Worm (Caenorhabditis elegans): ENCODE results near the gene F48G7.4.
A peak's percentile ranks its signal among the peaks of the same experiment; 100 is the strongest.

The F48G7.4 gene

DNA sequence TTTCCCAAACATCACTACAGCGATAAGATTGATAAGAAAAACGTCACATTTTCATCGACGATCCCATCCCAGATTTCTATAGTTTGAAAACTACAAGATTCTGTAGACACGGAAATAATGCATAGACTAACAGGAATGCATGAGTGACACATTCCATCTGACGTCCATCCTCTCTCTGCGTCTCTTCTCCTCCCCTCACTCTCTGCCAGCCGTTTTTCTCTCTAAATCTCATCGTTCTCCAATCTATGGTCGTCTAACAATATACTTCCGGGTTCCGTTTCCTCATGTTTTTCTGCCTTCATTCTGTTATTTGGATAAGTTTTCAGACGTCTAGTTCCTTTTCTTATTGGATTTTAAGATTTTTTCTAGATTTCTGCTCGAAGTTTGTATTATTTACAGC is at the start of gene F48G7.4:
Gene F48G7.4 (plus strand): TSS at position 400 of the 400 bp plus-strand sequence.
- TF ChIP-seq unc-62 (GFP tag; optimal IDR thresholded peaks at IDR 0.05) = peak; percentile 31

DNA sequence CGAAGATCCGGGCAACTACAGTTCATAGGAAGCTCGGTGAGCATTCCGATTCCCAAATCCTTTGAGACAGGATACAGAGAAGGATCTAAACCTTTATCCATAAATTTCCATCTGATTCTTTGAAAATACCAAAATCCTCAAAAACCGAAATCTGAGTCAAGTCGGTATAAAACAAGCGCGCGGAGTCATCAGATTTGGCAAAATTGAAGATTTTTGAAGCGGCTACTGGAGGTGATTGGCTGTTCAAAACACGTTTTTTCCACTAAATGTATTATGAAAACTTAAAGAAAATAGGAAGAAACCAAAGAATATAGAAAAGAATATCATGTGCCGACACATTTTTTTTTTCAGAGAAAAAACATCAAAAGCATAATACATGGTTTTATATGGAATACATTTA is 44.6 kb upstream of the F48G7.4 start, which contains the start of gene C14C6.13:
Gene C14C6.13 (minus strand): TSS at position 101 of the 400 bp plus-strand sequence.
- no peak for TF ChIP-seq unc-62 (GFP tag; optimal IDR thresholded peaks at IDR 0.05)

DNA sequence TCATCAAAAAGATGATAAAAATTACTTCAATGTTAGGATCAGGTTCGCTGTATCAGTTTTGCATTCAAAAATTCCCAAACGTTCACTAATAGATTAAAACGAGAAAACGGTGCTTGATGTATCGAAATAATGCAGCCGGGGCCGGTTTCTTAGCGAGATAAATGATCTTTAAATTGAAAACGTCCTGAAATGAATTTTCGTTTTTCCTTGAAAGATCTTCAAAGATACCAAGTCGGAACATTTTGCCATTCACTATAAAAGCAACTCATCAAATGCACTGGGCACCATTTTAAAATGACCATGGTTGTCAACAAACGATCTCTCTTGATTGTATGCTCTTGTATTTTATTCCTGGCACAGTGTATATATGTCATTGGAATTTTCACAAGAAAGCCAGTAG is 43.2 kb upstream of the F48G7.4 start, which contains the start of gene K06H6.5:
Gene K06H6.5 (plus strand): TSS at position 301 of the 400 bp plus-strand sequence.
- TF ChIP-seq unc-62 (GFP tag; optimal IDR thresholded peaks at IDR 0.05) = no peak

DNA sequence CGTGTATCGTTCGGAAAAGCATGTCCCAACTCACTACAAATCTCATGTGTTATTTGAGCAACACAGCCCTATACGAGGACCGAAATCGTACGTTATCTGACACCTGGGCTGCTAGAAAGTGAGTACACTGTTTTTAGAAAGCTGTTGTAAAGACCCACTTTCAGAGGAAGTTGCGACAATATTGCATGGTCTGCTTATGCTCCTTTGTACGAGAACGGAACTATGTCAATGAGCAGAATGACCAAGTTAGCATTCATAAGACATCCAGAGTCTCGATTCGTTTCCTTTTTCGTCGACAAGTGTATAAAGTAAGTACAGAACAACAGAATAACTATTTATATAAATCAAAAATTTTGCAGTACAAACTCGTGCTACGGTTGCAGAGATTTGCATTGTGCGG is 42.3 kb upstream of the F48G7.4 start:
- TF ChIP-seq unc-62 (GFP tag; optimal IDR thresholded peaks at IDR 0.05) = no peak

DNA sequence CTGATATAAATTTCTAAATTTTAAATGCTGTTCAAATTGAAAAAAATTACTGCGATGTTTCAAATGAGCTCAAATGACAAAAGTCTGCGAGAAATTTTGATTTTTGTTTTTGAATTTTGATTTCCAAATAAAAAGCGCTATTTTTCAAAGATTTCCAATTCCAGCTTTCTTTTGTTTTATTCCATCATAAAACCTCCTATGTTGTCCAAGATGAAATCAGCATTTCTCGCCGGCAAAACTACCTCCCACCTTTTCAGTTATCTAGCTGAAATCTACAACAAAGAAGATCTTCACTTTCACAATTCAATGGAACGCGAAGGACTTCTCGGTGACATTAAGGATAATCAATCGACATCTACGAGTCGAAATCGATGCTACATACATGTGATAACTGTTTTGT is 40.3 kb upstream of the F48G7.4 start, which contains the start of gene K06H6.4:
Gene K06H6.4 (plus strand): TSS at position 301 of the 400 bp plus-strand sequence.
- no peak for TF ChIP-seq unc-62 (GFP tag; optimal IDR thresholded peaks at IDR 0.05)

DNA sequence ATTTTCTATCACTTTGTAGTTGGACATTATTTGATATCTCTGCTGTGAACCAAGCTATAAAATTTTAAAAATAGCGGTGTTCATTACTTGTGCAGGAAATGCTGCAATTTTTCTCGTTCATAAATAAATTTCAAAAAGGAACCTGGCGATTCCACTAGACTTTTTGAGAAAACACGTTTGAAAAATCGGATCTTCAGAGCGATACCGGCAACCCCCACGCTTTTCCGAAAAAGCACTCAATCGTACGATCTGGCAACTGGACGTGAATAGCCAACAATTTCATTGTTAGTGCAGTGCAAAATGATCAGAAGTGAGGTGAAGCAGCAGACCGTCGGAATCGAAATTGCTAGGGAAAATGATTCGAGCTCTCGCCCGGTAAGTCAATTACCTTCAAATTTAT is 37.6 kb upstream of the F48G7.4 start, which contains the start of gene nstp-7:
Gene nstp-7 (plus strand): TSS at position 301 of the 400 bp plus-strand sequence.
- TF ChIP-seq unc-62 (GFP tag; optimal IDR thresholded peaks at IDR 0.05) = no peak

DNA sequence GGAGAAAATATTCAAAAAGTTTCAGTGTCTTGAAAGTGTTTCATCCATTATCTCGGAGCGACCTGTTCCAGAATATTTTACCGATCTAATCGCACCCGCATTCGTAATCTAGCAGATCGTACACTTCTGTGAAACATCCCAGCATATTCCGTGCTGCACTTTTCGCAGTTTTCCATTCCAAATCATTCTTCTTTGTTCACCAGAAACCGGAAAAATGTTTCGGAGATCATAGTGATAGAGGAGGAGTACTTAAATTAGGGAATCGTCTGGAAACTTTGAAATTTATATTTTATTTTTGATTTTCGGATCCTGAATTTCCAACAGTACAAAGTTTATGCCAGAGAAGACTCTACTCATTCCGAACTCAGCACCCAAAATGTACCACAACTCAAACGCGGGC is 33.8 kb upstream of the F48G7.4 start, which contains the start of gene K06H6.2:
Gene K06H6.2 (plus strand): TSS at position 301 of the 400 bp plus-strand sequence.
- TF ChIP-seq unc-62 (GFP tag; optimal IDR thresholded peaks at IDR 0.05) = no peak

DNA sequence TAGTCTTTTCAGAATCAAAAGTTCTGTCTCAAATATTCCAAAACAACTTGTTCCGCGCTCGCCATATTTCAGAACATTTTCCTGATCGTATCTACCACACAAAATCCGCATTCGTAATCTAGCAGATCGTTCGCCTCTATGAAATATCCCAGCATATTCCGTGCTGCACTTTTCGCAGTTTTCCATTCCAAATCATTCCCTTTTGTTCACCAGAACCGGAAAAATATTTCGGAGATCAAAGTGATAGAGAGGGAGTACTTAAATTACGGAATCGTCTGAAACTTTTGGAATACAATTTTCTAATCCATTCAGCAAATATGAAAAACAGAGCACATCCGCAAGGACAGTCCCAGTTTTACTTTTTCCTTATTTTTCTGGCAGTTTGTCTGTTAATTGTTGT is 31.4 kb upstream of the F48G7.4 start, which contains the start of gene K06H6.1:
Gene K06H6.1 (plus strand): TSS at position 301 of the 400 bp plus-strand sequence.
- no peak for TF ChIP-seq unc-62 (GFP tag; optimal IDR thresholded peaks at IDR 0.05)

DNA sequence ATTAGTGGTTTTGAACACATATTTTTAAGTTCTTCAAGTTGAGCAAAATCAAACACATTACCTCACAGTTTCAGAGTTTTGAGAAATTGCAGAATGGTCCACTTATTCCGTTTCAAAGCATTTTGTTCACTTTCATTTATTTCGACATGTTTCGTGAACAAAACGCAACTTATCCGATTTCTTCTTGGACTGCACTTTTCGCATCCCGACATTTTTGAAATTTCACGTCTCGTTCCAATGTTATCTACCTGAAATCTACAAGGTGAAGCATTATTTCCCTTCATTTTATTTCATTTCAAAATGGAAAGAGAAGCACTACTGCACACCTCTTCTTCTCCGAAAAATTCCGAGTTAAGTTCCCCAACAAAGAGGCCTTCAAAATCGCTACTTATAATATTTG is 29.1 kb upstream of the F48G7.4 start, which contains the start of gene ZK488.6:
Gene ZK488.6 (plus strand): TSS at position 301 of the 400 bp plus-strand sequence.
- no peak for TF ChIP-seq unc-62 (GFP tag; optimal IDR thresholded peaks at IDR 0.05)

DNA sequence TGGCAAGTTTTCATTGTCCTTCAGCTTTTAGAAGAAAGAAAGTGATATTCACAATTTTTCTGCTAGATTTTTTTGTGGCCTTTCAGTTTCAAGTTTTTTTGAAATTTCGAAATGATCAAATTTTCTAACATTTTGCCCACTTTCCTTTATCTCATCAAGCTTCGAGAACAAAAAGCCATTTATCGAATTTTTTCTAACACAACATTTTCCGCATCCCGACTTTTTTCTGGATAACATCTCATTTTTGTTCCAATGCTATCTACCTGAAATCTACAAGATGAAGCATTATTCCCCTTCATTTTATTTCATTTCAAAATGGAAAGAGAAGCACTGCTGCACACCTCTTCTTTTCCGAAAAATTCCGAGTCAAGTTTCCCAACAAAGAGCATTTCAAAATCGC is 26.3 kb upstream of the F48G7.4 start, which contains the start of gene ZK488.5:
Gene ZK488.5 (plus strand): TSS at position 301 of the 400 bp plus-strand sequence.
- TF ChIP-seq unc-62 (GFP tag; optimal IDR thresholded peaks at IDR 0.05) = no peak

DNA sequence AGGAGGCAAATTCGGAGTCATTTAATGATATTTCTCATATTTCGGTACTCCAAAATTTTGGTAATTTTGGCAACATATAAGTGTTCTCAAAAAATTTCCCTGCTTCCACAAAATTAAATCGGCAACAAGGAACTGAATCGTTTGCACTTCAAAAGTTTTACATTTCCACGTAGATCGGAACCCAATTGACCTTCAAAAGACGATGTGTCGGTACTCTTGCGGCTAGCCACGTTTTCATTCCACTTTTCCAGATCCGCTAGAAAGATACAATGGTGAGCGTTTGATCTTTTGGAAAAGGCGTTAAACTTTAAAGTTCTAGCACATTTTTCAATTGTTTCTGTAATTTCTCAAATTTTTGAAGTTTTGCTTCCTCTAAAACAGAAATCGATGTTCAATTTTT is 22.3 kb upstream of the F48G7.4 start:
- no peak for TF ChIP-seq unc-62 (GFP tag; optimal IDR thresholded peaks at IDR 0.05)

DNA sequence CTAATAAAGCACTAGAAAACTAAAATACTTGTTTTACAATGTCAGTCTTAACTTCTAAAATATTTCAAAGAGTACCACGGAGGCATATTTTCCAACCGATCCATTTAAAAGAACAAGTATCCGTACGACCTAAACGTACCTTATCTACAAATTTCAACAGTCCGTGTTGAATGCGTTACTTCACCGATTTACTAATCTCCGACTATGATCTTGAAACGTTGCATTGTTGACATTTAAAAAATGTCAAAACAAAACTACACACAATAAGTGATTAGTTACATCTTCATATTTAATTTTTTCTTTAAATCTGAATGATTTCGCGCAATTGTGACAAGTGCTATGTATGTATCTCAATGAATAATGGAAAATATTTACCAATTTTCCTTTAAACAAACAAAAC is 21.4 kb upstream of the F48G7.4 start:
- no peak for TF ChIP-seq unc-62 (GFP tag; optimal IDR thresholded peaks at IDR 0.05)

DNA sequence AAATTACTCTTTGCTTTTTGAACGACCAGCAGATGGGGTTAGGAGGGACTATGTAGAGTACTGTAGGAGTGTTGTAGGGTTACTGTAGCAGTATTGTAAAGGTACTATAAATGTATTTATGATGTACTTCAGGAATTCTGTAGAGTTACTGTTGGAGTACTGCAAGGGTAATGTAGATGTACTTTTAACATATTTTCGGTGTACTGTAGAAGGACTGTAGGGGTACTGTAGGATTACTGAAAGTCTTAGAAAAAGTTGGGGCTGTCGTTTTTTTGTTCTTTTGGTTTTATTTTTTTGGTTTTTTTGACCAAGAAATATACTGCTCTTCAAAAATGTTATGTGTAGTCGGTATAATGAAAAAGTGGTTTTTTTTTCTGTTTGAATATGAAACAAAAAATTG is 20.6 kb upstream of the F48G7.4 start:
- no peak for TF ChIP-seq unc-62 (GFP tag; optimal IDR thresholded peaks at IDR 0.05)

DNA sequence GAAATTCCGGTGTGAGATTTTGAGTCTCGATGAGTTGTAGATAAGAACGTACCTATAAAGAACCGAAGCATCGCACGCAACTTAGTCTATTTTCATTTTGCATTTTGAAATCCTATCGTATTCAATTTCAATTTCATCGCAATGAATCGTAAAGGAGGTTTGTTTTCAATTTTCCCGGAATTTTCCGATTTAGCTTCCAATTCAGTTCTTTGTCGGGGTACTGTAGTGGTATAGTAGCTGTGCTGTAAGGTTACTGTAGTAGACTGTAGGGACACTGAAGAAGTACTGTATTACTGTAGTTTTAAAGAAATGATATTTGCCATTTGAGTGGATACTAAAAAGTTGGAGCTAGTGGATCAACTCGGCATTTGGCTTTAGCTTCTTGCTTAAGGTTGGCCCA is 19.5 kb upstream of the F48G7.4 start:
- TF ChIP-seq unc-62 (GFP tag; optimal IDR thresholded peaks at IDR 0.05) = no peak

DNA sequence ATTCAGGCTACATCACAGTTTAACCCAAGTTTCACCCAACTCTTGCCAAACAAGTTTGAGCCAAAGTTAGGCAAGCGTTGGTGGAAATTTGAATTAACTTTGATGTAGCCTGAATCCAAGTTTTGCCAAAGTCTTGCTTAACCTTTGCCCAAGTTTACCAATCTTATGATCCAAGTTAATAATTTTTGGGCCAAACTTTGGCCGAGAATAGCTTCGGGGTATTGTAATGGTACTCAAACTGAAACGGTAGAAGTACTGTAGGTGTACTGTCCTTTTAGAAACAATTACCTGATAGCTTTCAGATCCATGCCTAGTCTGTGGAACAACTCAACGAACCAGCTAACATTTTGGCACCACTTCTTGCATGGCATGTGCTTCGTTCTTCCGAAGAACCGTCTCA is 19.0 kb upstream of the F48G7.4 start, which contains the start of gene nhr-251:
Gene nhr-251 (plus strand): TSS at position 301 of the 400 bp plus-strand sequence.
- TF ChIP-seq unc-62 (GFP tag; optimal IDR thresholded peaks at IDR 0.05) = no peak

DNA sequence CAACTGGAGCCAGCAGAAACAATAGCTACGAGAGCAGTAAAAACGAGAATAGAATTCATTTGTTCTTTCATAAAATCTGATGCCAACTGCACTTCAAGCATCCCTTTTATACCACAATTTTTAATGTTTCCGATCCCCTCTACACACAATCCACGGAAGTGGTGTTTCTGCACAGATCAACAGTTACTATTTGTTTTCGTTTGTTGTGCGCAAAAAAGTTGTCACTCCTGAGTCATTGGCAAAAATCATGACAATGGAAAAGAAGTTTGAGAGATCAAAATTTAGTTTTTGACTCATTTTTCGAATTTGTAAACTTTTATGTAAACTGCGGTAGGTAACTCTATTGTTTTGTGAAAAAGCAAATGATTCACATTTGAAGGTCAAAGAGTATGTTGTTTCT is 15.1 kb upstream of the F48G7.4 start, which contains the start of gene srlf-37:
Gene srlf-37 (minus strand): TSS at position 101 of the 400 bp plus-strand sequence.
- no peak for TF ChIP-seq unc-62 (GFP tag; optimal IDR thresholded peaks at IDR 0.05)

DNA sequence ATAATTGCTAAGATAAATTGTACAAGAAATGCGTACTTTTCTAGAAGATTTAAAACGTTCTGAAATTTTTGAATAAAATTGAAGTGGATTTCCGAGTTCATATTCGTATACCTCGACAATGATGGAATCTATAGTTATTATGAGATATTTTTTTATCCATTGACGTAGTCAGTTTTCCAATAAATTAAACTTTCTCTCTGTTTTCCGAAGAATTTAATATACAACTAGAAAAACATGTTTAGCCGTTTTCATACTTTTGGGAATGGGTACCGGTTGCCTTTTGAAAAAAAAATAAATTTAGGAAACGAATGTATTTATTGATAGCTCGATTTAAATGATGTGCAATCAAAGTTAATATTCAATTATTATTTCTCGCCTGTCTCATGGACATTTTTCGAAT is 10.4 kb upstream of the F48G7.4 start, which contains the start of gene srw-109:
Gene srw-109 (minus strand): TSS at position 101 of the 400 bp plus-strand sequence.
- TF ChIP-seq unc-62 (GFP tag; optimal IDR thresholded peaks at IDR 0.05) = no peak

Data from whole organism, dauer.